Worm (Caenorhabditis elegans): Measurements from ENCODE around the gene spch-1.

Gene spch-1

DNA sequence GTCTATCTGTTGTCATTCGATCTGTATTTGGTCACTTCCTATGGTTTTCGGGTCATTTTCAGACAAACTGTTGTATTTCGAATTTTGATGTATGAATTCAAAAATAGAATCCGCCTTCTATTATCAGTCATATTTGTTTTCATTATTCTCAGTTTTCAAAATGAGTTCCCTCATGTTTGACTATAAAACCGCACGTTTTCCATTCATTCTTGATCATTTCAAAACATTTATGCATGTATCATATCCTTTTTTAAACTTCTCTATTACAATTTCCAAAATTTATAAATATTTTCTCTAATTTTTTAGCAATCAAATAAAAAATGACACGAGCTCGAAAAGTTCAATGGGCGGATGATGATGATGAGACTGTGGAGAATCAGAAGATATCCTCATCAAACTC, 26.5 kb upstream of the spch-1 start, which contains the start of gene K08F4.12:
Gene K08F4.12 (plus strand): TSS at position 301 of the 400 bp plus-strand sequence.
- TF ChIP-seq him-1 (tag; optimal IDR thresholded peaks at IDR 0.05): no peak
- TF ChIP-seq dao-5 (tag; optimal IDR thresholded peaks at IDR 0.05): no peak
- no peak for TF ChIP-seq W03F9.2 (tag; optimal IDR thresholded peaks at IDR 0.05)

DNA sequence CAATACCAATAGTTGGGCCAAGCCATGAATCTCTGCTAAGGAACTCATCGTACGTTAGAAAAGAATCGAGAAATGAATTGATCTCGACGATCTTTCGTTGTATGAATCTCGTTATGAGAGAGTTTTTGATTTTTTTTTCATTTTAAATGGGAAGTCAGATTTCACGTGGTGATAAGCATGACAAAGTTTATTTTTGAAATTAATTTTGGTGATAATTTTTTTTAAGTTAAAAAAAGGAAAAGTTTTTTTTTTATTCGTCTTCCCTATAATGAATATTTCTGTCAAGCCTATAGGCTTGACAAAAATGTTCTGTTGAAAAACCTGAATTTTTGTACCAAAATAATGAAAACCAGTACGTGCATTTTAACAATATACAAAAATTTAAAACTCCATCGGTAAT, 24.5 kb upstream of the spch-1 start, which contains the start of gene K08F4.5:
Gene K08F4.5 (minus strand): TSS at position 101 of the 400 bp plus-strand sequence.
- TF ChIP-seq dao-5 (tag; optimal IDR thresholded peaks at IDR 0.05): no peak
- TF ChIP-seq him-1 (tag; optimal IDR thresholded peaks at IDR 0.05): no peak
- no peak for TF ChIP-seq W03F9.2 (tag; optimal IDR thresholded peaks at IDR 0.05)

DNA sequence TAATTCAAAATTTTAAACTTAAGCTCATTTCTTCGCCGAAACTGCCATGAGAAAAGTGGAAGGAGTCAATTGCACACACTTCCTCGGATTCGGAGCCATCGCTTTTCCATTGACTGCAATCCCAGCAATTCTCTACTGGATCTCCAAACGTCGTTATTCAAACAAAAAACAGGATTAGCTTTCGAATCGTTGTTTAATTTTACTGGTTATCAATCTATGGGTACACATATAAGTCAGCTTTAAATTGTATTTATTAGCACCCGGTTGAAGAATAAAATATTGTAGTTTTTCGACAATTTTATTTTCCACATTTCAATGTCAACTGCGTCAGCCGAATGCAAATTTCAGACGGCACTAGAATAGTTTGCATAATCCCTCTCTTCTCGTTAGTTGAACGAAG, 18.6 kb upstream of the spch-1 start, which contains the start of gene glt-3:
Gene glt-3 (plus strand): TSS at position 301 of the 400 bp plus-strand sequence.
- TF ChIP-seq him-1 (tag; optimal IDR thresholded peaks at IDR 0.05) (no peak), W03F9.2 (tag; optimal IDR thresholded peaks at IDR 0.05) (no peak), dao-5 (tag; optimal IDR thresholded peaks at IDR 0.05) (no peak)

DNA sequence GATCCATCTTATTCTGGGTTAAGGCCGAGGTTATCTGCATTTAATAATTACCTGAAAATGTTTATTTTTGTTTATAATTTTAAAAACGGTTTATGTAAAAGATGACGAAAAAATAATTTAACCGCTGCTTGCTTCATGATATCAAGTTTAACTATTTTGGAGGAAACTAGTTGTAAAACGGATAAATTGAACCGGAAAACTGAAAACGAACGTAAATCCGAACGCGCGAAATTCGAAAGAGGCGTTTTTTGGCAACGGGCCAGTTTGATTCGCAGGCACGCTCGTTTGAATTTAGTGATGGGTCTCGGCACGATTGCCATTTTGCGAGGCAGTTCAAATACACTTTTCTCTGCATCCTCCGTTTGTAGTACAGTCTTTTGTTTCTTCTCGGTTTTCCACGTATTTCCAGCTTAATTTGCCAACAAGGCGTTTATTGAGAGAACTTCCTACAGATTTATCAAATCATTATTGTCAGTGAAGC, 17.6 kb upstream of the spch-1 start, which contains the start of the genes gtbp-1 and K08F4.3:
Gene gtbp-1 (minus strand): TSS at position 51 of the 481 bp plus-strand sequence.
Gene K08F4.3 (plus strand): TSS at position 352 of the 481 bp plus-strand sequence.
- TF ChIP-seq dao-5 (tag; optimal IDR thresholded peaks at IDR 0.05): no peak
- no peak for TF ChIP-seq him-1 (tag; optimal IDR thresholded peaks at IDR 0.05)
- TF ChIP-seq W03F9.2 (tag; optimal IDR thresholded peaks at IDR 0.05): peak; percentile 81

DNA sequence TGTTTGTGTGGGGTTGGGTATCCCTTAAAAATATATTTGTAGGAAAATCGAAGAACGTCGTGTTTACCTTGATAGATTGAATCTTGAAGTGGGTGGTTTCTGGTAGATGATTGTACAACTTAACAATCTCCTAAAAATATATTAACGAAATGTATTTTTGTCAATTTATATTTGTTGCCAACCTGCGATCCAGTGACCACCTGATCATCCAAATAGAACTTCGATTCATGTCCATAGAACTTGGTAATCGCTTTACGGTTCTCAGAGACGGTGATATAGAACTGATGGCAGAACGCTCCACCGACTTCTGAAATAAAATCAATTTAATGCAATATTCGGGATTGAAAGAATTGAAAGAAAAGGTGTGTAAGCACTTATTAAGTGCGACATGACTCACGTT, 17.1 kb upstream of the spch-1 start:
- TF ChIP-seq him-1 (tag; optimal IDR thresholded peaks at IDR 0.05) (no peak), dao-5 (tag; optimal IDR thresholded peaks at IDR 0.05) (no peak), W03F9.2 (tag; optimal IDR thresholded peaks at IDR 0.05) (no peak)

DNA sequence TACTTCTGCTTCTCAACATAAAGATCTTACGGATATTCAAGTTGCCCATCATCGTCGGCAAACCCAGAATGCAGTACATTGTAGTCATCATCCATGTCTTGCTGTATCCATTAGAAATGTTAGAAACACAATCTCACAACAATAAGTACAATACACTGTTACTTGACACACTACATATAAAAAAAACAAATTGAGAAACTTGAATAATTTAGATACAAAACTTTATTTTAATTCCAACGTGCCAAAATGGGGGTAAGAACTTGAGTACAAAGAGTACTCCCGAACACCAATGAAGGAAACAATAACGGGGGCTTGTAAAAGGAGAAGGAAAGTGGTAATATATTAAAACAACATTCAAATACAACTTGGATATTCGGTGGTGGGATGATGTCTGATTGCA, 15.2 kb upstream of the spch-1 start, which contains the start of gene ctf-18:
Gene ctf-18 (minus strand): TSS at position 101 of the 400 bp plus-strand sequence.
- TF ChIP-seq dao-5 (tag; optimal IDR thresholded peaks at IDR 0.05) (no peak), W03F9.2 (tag; optimal IDR thresholded peaks at IDR 0.05) (no peak)

DNA sequence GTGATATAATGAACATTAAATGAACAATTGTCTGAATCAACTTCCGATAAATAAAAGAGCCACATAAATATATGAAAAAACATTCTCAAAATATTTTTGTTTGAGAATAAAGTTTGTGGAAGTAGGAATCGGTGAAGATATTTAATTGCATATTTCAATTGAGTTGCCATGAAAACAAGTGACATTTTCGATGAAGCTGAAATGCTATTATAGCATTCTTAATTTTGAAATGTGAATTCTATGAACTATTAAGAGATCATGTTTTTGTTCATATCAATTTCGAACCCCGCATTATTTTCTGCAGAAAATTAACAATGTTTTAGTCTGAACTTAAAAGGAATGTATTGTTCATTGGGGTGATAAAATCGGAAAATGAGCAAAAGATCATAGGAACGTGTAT, 10.9 kb upstream of the spch-1 start, which contains the start of gene irld-21:
Gene irld-21 (minus strand): TSS at position 101 of the 400 bp plus-strand sequence.
- TF ChIP-seq him-1 (tag; optimal IDR thresholded peaks at IDR 0.05) (no peak), W03F9.2 (tag; optimal IDR thresholded peaks at IDR 0.05) (no peak), dao-5 (tag; optimal IDR thresholded peaks at IDR 0.05) (no peak)

DNA sequence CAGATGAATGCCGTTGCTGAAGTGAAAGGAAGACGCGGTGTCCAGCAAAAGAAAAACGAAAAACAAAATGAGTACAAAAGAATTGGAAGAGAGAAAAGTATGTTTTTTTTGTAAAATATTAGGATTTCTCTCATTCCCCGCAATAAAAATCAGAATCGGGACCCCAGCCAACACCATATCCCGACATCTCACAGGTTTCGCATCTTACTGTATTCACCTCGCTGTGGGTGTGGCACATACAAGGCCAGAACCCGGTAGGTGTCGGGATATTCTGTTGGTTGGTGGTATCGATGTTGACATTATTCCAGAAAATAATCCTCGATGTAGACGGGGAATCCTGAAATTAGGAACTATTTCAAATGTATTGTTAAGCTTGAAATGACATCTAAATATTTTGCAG, 5.4 kb upstream of the spch-1 start:
- no peak for TF ChIP-seq him-1 (tag; optimal IDR thresholded peaks at IDR 0.05)
- no peak for TF ChIP-seq W03F9.2 (tag; optimal IDR thresholded peaks at IDR 0.05)
- TF ChIP-seq dao-5 (tag; optimal IDR thresholded peaks at IDR 0.05): no peak

DNA sequence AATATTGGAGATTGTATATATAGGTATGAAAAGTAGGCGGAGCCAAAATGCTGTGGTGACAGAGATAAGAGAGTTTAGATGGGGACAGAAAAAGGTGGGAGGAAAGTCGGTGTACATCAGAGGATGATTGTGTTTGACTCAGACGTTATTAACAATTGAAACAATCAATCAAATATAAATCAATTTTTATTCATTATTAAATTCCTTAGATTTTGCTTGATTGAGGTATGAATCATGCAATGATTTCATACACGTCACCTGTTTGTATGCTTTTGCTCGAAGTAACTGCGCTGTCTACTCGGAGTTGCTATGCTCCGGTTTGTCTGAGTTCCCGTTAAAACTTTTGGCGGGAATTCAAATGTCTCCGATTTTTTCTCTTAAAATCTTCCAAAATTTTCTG, 3.8 kb upstream of the spch-1 start, which contains the start of gene C04G2.10:
Gene C04G2.10 (plus strand): TSS at position 301 of the 400 bp plus-strand sequence.
- TF ChIP-seq him-1 (tag; optimal IDR thresholded peaks at IDR 0.05): no peak

DNA sequence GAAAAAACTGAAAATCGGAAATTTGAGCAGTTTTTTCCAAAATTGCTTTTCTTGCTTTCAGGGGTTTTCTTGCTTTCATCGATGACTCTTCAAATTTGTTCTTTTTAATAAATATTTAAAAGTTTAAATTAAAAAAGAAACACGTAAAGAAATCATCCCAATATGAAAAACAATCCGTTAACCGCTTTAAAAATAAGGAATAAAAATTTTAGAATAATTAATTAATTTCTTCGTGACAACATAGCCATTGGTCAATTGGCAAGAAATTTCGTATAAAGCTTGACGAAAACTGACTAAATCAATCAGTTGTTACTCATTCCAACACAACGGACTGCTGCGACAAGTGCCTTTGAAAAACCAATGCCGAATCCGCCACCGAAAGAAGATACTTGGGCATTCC, 1.2 kb upstream of the spch-1 start, which contains the start of gene nsph-3.2:
Gene nsph-3.2 (plus strand): TSS at position 301 of the 400 bp plus-strand sequence.
- no peak for TF ChIP-seq dao-5 (tag; optimal IDR thresholded peaks at IDR 0.05)
- TF ChIP-seq W03F9.2 (tag; optimal IDR thresholded peaks at IDR 0.05): no peak
- TF ChIP-seq him-1 (tag; optimal IDR thresholded peaks at IDR 0.05): no peak

DNA sequence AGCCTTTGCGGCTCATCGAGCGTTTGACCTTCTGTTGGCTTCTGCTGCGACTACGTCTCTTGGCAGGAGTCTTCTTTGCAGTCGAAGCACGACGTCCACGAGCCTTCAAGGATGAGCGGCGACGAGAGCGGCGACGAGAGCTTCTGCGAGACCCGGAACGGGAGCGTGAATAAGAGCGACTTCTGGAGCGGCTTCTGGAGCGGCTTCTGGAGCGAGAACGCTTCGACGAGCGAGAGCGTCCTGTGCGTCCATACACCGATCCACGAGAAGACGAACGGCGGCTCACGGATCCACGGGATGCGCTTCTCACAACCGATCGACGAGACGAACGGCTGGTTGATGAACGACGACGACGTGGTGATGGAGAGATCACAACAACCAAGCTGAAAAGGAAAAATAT, 471 bp downstream of the spch-1 start:
- TF ChIP-seq him-1 (tag; optimal IDR thresholded peaks at IDR 0.05): no peak
- no peak for TF ChIP-seq W03F9.2 (tag; optimal IDR thresholded peaks at IDR 0.05)
- TF ChIP-seq dao-5 (tag; optimal IDR thresholded peaks at IDR 0.05): no peak

DNA sequence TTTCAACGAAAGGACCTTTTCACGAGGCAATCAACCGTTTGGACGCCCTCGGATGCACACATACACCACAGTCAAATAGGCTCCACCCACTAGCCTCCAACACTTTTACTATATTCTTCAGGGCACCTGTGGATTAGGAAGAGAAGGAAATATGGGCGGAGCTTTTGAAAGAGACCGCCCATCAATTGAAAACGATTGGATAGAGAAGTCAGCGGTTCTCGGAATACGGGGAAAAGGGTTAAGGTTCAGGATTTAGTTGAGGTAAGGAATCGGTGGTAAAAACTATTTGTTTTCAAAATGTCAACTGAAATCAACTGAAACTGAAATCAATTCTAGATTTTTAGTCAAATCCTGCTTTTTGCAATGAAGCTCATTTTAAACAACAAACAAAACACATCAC, 924 bp downstream of the spch-1 start, which contains the start of gene egl-38:
Gene egl-38 (minus strand): TSS at position 101 of the 400 bp plus-strand sequence.
- TF ChIP-seq W03F9.2 (tag; optimal IDR thresholded peaks at IDR 0.05) (no peak), dao-5 (tag; optimal IDR thresholded peaks at IDR 0.05) (no peak), him-1 (tag; optimal IDR thresholded peaks at IDR 0.05) (no peak)

DNA sequence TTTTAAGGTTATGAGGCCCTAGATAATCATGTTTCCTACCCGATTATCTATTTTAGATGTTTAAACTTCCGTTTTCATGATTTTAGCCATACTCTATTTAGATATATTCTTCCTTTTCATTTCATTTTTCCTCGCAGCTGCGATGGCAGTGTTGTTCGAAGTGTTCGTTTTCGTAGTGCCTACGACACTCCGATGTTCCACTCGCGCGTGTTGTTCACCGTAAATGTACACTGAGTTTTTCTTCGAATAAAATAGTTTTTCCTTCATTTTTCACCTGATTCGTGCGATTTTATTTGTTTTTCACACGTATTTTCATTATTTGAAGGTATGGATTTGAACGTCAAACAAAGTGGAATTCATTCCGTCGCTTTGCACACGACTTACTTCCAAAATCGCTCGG, 14.5 kb downstream of the spch-1 start, which contains the start of gene dis-3:
Gene dis-3 (plus strand): TSS at position 322 of the 400 bp plus-strand sequence.
- TF ChIP-seq him-1 (tag; optimal IDR thresholded peaks at IDR 0.05): no peak
- TF ChIP-seq W03F9.2 (tag; optimal IDR thresholded peaks at IDR 0.05): no peak
- TF ChIP-seq dao-5 (tag; optimal IDR thresholded peaks at IDR 0.05): no peak

DNA sequence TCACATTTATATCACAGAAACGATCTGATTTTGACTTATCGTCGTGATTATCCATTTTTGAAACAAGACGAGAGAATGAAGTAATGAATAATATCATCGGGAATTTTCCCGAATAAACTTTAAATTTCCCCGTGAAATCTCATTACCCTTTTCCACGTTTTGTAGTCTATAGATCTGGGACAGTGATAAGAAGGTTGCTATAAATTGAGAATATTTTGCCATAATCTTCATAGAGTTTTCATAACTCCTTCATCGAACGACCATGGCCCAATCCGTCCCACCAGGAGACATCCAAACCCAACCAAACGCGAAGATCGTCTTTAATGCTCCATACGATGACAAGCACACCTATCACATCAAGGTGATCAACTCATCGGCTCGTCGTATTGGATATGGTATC, 16.2 kb downstream of the spch-1 start, which contains the start of the genes C04G2.5 and msp-36:
Gene C04G2.5 (minus strand): TSS at position 101 of the 400 bp plus-strand sequence.
Gene msp-36 (plus strand): TSS at position 263 of the 400 bp plus-strand sequence.
- TF ChIP-seq dao-5 (tag; optimal IDR thresholded peaks at IDR 0.05) (no peak), W03F9.2 (tag; optimal IDR thresholded peaks at IDR 0.05) (no peak)

Measured in whole organism, L4/young adult.